Fruit fly (Drosophila melanogaster) S2 (cell line): ENCODE results near the gene Tmhs.

Experiments
- CG8478 ChIP-seq: fragments of >200 bp; optimal IDR thresholded peaks from 2 replicates; lab custom pipeline; 2018
- CTCF ChIP-seq, 2 experiments: fragments of >200 bp; optimal IDR thresholded peaks; 2 replicates each; lab custom pipeline; 2018

Gene Tmhs

DNA sequence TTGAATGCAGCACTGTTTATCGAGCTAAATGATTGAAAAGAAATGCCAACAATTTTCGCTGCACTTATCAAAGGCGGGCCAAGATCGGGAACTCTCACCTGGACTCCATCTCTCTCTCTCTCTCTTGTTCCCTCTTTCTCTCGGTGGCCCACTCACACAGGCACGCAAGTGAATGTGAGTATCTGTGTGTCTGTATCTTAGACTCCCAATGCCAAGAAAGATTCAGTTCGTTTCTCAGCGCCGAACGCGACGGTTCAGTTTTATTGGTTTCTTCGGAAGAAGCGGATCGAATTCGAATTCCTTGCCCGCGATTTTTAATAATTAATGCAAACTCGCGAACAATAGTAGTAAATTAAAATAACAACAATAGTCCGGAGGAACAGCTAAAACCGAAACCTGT is at the start of gene Tmhs:
TSS of gene Tmhs (plus strand) at position 222 of the 400 bp plus-strand sequence.
- TF ChIP-seq CG8478, result no peak
- TF ChIP-seq CTCF (optimal IDR thresholded peaks at IDR 0.05; lab: Kevin White, UChicago), result no peak

DNA sequence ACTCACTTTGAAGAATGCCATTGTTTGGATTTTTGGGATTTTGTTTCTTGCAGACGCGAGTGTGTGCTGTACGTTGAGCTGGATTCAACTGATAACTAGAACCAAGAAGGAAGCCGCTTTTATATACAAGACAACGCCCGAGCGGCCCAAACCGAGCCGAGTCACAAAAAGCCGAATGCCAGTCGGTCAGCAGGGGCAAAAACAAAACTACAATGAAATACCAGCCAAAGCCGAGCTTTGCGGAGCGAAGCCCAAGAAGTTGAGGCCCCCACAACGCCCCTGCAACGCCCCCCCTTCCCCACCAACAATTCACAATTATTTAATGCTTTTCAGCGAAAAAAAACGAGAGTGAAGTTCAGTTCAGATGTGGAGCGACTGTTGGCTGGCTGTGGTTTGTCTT is 43.5 kb upstream of the Tmhs start, which contains the start of gene Cpr62Bc:
TSS of gene Cpr62Bc (minus strand) at position 101 of the 400 bp plus-strand sequence.
- TF ChIP-seq CG8478, result no peak
- TF ChIP-seq CTCF (optimal IDR thresholded peaks at IDR 0.05; lab: Kevin White, UChicago), result no peak

DNA sequence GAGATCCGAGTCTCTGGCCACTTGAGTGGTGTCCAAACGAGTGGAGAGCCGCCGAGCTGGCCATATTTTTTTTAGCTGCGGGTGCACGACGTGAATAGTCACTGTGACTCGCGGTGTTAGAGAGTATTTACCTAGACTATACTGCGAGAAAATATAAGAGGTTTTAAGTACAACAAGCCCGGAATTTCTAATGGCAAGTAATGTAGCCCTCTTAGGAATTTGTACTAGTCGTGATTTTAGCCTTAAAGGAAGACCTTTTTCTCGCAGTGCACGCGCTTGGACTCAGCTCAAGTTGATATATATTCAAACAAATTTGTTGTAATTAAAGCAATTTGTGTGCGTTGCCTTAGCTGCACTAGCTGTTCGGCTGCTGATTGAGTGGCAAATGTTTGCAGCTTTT is 40.9 kb upstream of the Tmhs start:
- TF ChIP-seq CTCF (optimal IDR thresholded peaks at IDR 0.05; lab: Kevin White, UChicago) (no peak), CG8478 (no peak)

DNA sequence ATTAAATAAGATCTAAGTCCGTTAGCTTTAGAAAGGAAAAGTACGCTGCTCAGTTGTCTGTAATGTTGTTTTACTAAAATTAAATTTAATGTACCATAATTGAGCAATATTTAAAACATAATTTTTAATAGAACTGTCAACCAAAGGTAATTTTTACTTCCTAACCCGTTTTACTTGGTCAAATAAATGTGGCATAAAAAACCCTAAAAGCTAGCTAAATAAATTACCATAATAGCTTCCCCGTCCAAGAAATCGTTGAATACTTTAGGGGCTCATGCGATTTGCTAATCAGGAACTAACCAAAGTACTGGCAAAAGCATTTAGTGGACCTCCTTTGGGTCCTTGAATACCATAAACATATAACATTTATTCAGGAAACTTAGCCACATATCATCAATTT is 35.0 kb upstream of the Tmhs start:
- TF ChIP-seq CTCF (optimal IDR thresholded peaks at IDR 0.05; lab: Kevin White, UChicago), result no peak
- TF ChIP-seq CG8478, result no peak

DNA sequence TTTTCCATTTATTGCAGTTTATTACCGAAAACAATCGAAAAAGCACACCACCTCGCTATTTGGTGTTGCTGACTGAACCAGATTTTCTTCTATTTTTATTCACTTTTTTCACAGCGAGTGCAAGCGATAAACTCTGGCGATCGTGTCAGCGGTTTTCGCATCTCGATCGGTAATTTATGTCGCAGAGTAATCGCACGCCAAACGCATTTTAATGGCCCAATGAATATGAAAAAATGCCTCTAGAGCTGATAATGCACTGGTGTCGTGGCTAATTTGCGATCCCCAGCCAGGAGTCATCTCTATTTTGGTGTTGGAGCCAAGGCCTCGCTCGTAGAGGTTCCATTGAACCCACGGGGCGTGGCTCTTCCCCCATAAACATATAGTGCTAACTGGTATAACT is 32.2 kb upstream of the Tmhs start:
- no peak for TF ChIP-seq CTCF (optimal IDR thresholded peaks at IDR 0.05; lab: Kevin White, UChicago)
- no peak for TF ChIP-seq CG8478

DNA sequence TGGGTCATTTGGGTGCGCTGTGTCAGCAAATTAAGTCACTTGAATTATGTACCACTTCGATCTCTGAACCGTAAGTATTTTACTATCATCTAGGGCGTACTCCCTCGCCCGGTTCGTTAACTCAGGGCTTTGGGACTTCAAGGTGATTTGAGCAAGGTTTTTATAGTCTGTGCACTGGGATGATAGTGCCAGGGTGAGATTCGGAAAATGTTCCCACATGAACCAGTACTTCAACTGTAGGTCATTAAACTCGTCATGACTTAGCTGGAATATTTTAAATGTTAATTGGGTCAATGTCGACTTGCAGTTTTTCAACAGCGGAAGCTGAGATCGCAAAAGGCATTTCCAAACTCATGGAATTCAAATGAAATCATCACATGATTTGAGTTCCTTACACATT is 30.0 kb upstream of the Tmhs start, which contains the start of gene CNMa:
TSS of gene CNMa (minus strand) at position 101 of the 400 bp plus-strand sequence.
- no peak for TF ChIP-seq CTCF (optimal IDR thresholded peaks at IDR 0.05; lab: Kevin White, UChicago)
- no peak for TF ChIP-seq CG8478

DNA sequence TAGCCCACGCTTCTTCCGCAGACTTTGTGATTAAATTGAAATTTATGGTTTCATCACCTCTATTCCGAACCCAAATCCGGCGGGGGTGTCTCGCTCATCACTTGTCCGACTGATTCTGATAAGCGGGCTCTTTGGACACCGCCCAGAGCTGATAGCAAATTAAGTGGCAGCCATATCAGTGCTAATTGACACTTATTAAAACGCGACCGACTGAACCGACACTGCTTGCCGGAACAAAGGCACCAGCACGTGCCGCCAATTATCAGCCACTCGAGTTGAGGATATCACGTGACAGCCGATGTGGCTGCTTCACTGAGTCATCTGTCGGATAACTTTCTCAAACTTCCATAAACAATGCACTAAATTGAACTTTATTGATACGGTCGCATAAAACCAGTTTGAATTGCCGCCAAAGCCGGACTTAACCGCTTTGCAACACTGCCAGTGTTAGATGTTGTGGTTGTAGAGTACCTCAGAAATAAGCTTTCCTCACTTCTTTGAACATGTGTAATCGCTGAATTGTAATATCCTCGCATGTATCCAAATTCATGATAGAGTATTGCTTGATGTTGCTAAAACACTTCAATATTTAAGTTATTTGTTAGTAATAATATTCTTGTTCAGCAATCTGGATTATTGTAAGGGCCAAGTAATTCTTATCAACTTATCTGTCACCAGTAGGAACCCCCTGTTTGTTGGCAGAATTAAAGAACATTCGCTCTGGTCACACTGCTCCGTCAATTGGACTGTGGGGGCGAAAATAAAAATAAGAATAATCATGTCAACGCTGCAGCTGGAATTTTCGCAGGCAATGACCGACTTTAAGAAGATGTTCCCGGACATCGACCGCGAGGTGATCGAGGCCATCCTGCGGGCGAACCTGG is 28.7 kb upstream of the Tmhs start, which contains the start of gene CG12024:
TSS of gene CG12024 (plus strand) at position 699 of the 884 bp plus-strand sequence.
- no peak for TF ChIP-seq CG8478
- no peak for TF ChIP-seq CTCF (optimal IDR thresholded peaks at IDR 0.05; lab: Kevin White, UChicago)

DNA sequence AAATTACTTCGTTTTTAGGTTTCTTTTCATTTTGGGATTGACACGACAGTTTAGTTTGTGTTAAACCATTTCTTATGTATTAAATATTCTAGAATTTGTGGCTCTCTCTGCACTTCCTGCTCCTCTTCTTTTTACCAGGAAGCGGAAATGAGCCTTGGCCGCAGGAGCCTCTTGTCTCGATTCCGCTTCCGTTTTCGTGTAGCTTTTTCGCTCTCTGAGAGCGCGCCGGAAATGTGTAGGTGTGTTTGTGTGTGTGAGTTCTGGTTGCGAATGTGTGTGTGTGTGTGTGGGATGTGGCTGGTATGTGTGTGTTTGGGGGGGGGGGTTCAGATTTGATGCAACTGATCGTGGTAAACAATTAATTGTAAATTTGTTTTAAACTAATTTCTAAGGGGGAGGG is 25.9 kb upstream of the Tmhs start:
- TF ChIP-seq CTCF (optimal IDR thresholded peaks at IDR 0.05; lab: Kevin White, UChicago) (no peak), CG8478 (no peak)

DNA sequence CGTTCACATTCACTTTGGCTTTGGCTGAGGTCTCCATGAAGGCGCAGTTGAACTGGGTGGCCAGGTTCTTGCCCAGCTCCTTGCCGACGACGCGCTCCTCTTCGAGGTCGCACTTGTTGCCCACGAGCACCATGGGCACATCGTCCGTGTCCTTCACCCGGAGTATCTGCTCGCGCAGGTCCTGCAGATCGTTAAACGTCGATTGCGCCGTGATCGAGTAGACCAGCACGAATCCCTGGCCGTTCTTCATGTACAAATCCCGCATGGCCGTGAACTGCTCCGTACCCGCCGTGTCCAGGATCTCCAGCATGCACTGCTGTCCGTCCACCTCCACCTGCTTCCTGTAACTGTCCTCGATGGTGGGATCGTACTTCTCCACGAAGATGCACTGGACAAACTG is 24.7 kb upstream of the Tmhs start:
- no peak for TF ChIP-seq CG8478
- no peak for TF ChIP-seq CTCF (optimal IDR thresholded peaks at IDR 0.05; lab: Kevin White, UChicago)

DNA sequence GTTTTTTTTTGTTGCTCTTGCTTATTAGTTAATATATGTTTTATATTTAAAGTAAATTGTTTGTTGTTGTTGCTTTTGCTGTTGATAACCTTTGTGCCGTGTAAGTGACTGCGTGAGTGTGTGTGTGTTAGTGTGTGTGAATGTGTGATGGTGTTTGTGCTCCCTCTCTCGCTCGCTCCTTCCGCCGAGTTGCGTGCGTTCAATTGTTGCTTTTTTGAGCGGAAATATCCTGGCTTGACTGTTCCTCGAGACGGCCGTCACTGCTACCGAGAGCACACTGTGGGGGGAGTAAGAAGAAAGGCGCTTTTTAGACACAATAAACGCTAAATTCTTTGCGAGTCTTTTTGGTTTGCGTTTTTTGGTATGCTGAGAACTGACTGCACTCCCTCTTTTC is 24.1 kb upstream of the Tmhs start:
- TF ChIP-seq CG8478, result no peak
- no peak for TF ChIP-seq CTCF (optimal IDR thresholded peaks at IDR 0.05; lab: Kevin White, UChicago)

DNA sequence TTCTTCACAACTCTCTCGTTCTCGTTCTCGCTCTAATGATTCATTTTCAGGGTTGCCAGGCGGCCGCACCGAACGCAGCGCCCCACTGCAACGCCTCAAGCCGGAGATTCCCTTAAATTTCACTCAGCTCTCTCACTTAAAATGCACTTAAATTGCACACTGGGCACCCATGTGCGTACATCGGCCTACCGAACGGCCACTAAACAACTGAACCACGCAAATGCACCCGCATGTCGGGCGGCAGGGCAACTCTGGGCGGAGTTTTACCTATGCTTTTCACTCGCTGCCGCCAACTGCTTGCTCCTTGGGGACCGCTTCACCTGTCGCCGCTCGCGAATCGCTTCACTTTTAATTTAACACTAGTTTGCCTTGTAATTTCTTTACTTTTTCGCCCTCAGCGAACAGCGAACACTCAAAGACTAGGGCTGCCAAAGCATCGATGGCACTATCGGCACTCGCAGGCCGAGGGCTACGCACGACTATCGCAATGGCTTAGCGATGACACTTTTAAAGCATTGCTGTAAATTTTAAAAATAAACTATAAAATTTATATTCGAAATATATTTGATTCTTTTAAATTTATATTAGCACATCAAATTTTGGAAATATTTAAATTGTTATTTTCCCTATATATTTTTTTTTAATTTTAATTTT is 23.5 kb upstream of the Tmhs start, which contains the start of gene Rap1:
TSS of gene Rap1 (minus strand) at position 446 of the 654 bp plus-strand sequence.
- TF ChIP-seq CTCF (optimal IDR thresholded peaks at IDR 0.05; lab: Kevin White, UChicago) (no peak), CG8478 (no peak)

DNA sequence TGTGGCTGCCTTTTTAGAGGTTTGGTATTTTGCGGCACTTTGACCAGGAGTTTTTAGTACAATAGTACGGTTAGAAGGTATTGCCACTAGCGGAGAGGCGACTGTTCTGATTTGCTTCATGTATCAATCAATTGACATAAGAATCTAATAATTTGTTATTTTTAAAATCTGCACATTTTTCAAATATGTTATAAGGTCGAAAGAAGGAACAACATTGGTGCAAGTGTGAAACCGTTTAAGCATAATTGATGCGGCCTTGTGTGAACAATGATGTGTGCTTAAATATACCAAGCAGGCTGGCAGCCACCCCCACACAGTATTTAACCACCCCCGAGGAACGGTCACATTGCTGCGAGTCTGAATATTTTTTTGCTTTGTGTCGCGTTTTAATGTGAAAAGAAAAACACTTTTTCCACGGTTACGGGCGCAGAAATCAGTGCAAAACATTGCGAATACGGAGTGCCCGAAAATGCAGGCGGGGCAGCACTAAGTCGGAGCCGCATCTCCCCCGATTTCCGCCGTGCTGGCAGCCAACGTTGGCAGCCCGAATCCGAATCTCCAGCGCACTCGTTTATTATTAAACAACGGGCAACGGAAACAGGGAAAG is 20.2 kb upstream of the Tmhs start, which contains the start of the genes HBS1 and CG12025:
TSS of gene HBS1 (minus strand) at position 120 of the 607 bp plus-strand sequence.
TSS of gene CG12025 (plus strand) at position 310 of the 607 bp plus-strand sequence.
- TF ChIP-seq CTCF (optimal IDR thresholded peaks at IDR 0.05; lab: Kevin White, UChicago) (no peak), CG8478 (no peak)

DNA sequence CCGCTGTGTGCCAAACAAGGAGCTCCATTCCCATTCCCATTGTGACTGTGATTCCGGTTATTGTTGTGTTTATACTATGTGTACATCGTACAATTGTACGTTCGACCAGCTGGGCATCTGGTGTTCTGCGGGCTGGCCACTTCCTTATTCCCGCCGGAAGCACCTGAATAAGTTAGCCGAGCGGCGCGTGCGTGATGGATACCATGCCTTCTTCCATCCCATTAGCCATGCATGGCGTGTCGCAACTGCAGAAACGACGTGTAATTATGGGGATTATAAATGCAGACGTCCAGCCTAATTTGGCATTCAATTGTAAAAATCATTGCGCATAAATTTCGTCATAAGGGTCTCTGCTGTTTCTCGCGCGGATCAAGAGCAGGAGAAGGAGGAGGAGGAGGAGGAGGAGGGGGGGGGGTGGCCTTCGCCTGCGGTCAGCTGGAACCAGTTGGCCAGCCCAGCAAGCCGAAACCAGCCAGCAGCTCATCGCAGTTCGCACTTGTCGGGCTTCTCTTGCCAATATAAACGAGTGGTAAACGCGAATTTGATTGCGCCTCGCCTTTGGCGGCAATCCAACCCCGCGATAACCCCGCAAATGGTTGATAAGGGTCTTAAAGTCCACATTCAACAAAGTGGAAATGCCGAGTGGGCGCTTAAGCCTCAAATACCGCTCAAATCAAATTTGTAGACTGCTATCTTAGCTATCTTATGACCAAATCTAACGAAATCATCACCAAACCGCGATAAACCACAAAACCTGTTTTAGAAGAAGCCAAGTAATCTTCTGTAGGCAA is 19.2 kb upstream of the Tmhs start:
- TF ChIP-seq CTCF (optimal IDR thresholded peaks at IDR 0.05; lab: Kevin White, UChicago) (no peak), CG8478 (no peak)

DNA sequence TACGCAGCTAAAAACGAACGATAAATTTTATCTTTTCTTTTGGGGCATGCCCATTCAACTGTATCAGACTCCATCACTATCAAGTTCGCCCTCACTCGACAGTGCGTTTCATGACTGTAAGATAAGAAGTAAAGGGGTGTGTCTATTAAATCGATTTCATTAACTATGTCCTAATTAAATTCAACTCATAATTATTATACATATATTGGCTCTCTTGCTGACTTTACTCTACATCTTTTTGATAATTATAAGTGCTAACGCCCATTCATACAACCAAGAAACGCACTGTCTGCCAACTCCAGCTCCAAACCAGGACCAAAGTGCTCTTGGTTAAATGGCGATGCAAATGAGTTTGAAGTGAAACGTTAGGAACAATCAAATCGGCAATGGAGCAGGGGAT is 16.6 kb upstream of the Tmhs start:
- TF ChIP-seq CTCF (optimal IDR thresholded peaks at IDR 0.05; lab: Kevin White, UChicago) (no peak), CG8478 (no peak)

DNA sequence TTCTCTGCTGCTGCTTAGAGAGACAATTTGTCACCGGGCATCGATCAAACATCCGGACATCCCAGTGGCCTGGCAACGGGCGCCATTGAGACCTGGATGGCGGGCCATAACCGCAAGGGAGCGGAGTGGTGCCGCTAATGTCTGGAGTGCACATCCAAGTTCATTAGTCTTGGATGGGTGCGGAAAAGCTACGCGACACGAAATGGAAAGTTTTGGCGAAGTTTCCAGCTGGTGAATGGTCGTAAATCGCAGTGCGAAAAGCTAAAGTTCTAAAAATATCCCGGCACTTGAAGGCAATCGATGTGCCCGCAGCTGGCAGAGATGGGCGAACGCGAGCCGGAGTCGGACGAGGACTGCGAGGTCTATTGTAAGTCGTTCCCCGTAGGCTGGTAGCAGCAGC is 15.7 kb upstream of the Tmhs start, which contains the start of gene CG13924:
TSS of gene CG13924 (plus strand) at position 301 of the 400 bp plus-strand sequence.
- TF ChIP-seq CG8478 (no peak), CTCF (optimal IDR thresholded peaks at IDR 0.05; lab: Kevin White, UChicago) (no peak)
